Fruit fly (Drosophila melanogaster) whole organism: Measurements from ENCODE around the gene CG5107.

Source experiments
- psq ChIP-seq: fragments of >200 bp; optimal IDR thresholded peaks from 2 replicates; lab custom pipeline; 2017
- usp ChIP-seq: fragments of >200 bp; optimal IDR thresholded peaks from 2 replicates; lab custom pipeline; 2017; ENCODE audit warnings: missing biosample characterization, missing genetic modification characterization, mixed read lengths

- TF ChIP-seq psq (lab: Kevin White, UChicago) (no peak), usp (GFP tag; lab: Kevin White, UChicago) (no peak)
Measured at dm6 chr3R:25519465-25520071, 14.6 kb downstream of the CG5107 start.
